Fruit fly (Drosophila melanogaster): Measurements from ENCODE around the gene CG1523.

The CG1523 gene

DNA sequence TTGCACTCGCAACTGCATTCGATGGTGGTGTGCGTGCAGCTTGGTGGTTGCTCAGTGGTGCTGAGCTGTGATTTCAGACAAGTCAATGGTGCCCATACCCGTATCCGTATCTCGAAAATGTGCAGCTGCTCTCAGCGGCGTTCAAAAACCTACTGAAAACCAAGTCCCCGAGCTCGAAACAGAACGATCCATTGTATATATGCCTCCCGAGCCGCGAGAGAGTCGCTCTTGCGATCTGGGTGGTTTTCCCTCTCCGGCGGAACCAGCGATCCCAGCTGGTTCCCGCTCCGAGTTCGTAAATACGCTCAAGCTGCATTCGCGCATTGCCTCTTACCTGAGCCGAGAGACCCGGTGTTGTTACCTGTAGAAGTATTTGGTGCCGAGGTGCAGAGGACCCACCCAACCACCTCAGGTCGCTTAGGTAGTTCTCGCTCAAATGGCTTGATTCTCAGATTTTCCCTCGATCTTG, 39.6 kb upstream of the CG1523 start, which contains the start of gene Inx3 (continued):
- TF ChIP-seq crol (GFP tag; IDR thresholded peaks at IDR 0.05) (0 out of 2 replicates have a peak, but pooled peaks have one; percentile 9), CG10431 (GFP tag; optimal IDR thresholded peaks at IDR 0.05) (peak; percentile 6), sob (GFP tag; IDR thresholded peaks at IDR 0.05) (0 out of 2 replicates have a peak, but pooled peaks have one; percentile 5), sim (GFP tag; IDR thresholded peaks at IDR 0.05) (0 out of 2 replicates have a peak, but pooled peaks have one; percentile 19), z (GFP tag; IDR thresholded peaks at IDR 0.05) (peak; percentile 86), CG4617 (GFP tag; optimal IDR thresholded peaks at IDR 0.05; ENCODE audit: borderline replicate concordance) (no peak), kni (GFP tag; optimal IDR thresholded peaks at IDR 0.05) (peak; percentile 72), corto (GFP tag; optimal IDR thresholded peaks at IDR 0.05) (no peak), stwl (tag; optimal IDR thresholded peaks at IDR 0.05) (peak; percentile 2), CG12071 (GFP tag; optimal IDR thresholded peaks at IDR 0.05) (no peak), CG12769 (tag; optimal IDR thresholded peaks at IDR 0.05) (peak; percentile 70), caup (GFP tag; optimal IDR thresholded peaks at IDR 0.05; ENCODE audit: severe bottlenecking) (no peak), gcm (GFP tag; optimal IDR thresholded peaks at IDR 0.05) (peak; percentile 60), CG3065 (GFP tag; optimal IDR thresholded peaks at IDR 0.05) (no peak), gro (GFP tag; optimal IDR thresholded peaks at IDR 0.05) (no peak), sens (GFP tag) (peak; percentile 86), MESR4 (GFP tag; optimal IDR thresholded peaks at IDR 0.05) (peak; percentile 21), knrl (GFP tag; IDR thresholded peaks at IDR 0.05; ENCODE audit: partially characterized antibody) (0 out of 3 replicates have a peak, but pooled peaks have one; percentile 35), GATAe (GFP tag; conservative IDR thresholded peaks at IDR 0.05) (no peak), Hmr (GFP tag; optimal IDR thresholded peaks at IDR 0.05) (peak; percentile 9), mirr (GFP tag; optimal IDR thresholded peaks at IDR 0.05) (no peak), crp (GFP tag; optimal IDR thresholded peaks at IDR 0.05) (peak in 1 of 2 experiments; percentile 13), ranshi (GFP tag; IDR thresholded peaks at IDR 0.05) (no peak), peb (GFP tag; IDR thresholded peaks at IDR 0.05) (no peak), CG30403 (GFP tag; optimal IDR thresholded peaks at IDR 0.05) (no peak), pzg (GFP tag; optimal IDR thresholded peaks at IDR 0.05) (no peak), CG6791 (GFP tag; IDR thresholded peaks at IDR 0.05; ENCODE audit: partially characterized antibody) (0 out of 3 replicates have a peak, but pooled peaks have one; percentile 24), Rx (GFP tag; IDR thresholded peaks at IDR 0.05) (no peak), CG11504 (tag; optimal IDR thresholded peaks at IDR 0.05) (no peak), chn (GFP tag; optimal IDR thresholded peaks at IDR 0.05) (peak; percentile 5), jumu (GFP tag; optimal IDR thresholded peaks at IDR 0.05) (no peak), her (GFP tag; optimal IDR thresholded peaks at IDR 0.05) (peak; percentile 37), Meics (GFP tag; optimal IDR thresholded peaks at IDR 0.05) (peak; percentile 5), Dek (tag; optimal IDR thresholded peaks at IDR 0.05) (no peak), jigr1 (GFP tag; IDR thresholded peaks at IDR 0.05) (no peak), CG32532 (GFP tag; IDR thresholded peaks at IDR 0.05) (no peak), CG6854 (GFP tag; optimal IDR thresholded peaks at IDR 0.05) (peak; percentile 7), zf30C (GFP tag; optimal IDR thresholded peaks at IDR 0.05) (no peak), wek (GFP tag; optimal IDR thresholded peaks at IDR 0.05) (peak; percentile 4), CG7357 (GFP tag; IDR thresholded peaks at IDR 0.05) (no peak), cg (GFP tag; optimal IDR thresholded peaks at IDR 0.05) (peak; percentile 74), Awh (GFP tag; IDR thresholded peaks at IDR 0.05) (no peak), CG5245 (GFP tag; optimal IDR thresholded peaks at IDR 0.05) (no peak), lbe (GFP tag; optimal IDR thresholded peaks at IDR 0.05) (peak; percentile 71), CG33557 (GFP tag; optimal IDR thresholded peaks at IDR 0.05) (peak; percentile 19), CG7271 (tag; optimal IDR thresholded peaks at IDR 0.05) (peak; percentile 40), CG34376 (GFP tag; optimal IDR thresholded peaks at IDR 0.05) (peak; percentile 17), MBD-R2 (GFP tag; IDR thresholded peaks at IDR 0.05) (no peak), maf-S (GFP tag; optimal IDR thresholded peaks at IDR 0.05) (no peak), gt (GFP tag; IDR thresholded peaks at IDR 0.05) (no peak)
